Worm (Caenorhabditis elegans) whole organism, L1 larva: Measurements from ENCODE around the gene lin-14.

Source experiments
- C04F5.9 ChIP-seq: sonication (generic microtip); optimal IDR thresholded peaks from 2 replicates; lab custom pipeline; 2016; ENCODE audit warnings: missing genetic modification characterization, missing compliant biosample characterization
- C16A3.4 ChIP-seq: fragments of 150-350 bp; optimal IDR thresholded peaks from 2 replicates; lab custom pipeline; 2014; ENCODE audit warnings: missing biosample characterization, missing genetic modification characterization
- alr-1 ChIP-seq: fragments of 200-800 bp; sonication (Bioruptor generic); optimal IDR thresholded peaks from 2 replicates; lab custom pipeline; 2018; ENCODE audit warnings: borderline replicate concordance, mild to moderate bottlenecking, missing genetic modification characterization, missing compliant biosample characterization
- ama-1 ChIP-seq: fragments of 150-350 bp; optimal IDR thresholded peaks from 2 replicates; lab custom pipeline; 2014
- blmp-1 ChIP-seq: fragments of 150-350 bp; optimal IDR thresholded peaks from 2 replicates; lab custom pipeline; 2014; ENCODE audit warnings: missing biosample characterization, missing genetic modification characterization
- ceh-63 ChIP-seq: fragments of 200-800 bp; sonication (Bioruptor generic); optimal IDR thresholded peaks from 2 replicates; lab custom pipeline; 2018; ENCODE audit warnings: mild to moderate bottlenecking, missing genetic modification characterization, missing compliant biosample characterization
- ceh-88 ChIP-seq: fragments of 200-800 bp; sonication (Bioruptor generic); IDR thresholded peaks from 2 replicates; pipeline ENCODE4 v1.3.6; 2022; ENCODE audit warnings: missing genetic modification characterization, missing compliant biosample characterization
- dpl-1 ChIP-seq, 3 experiments: fragments of 150-350 bp in 2 of 3; sonication (generic microtip) in 1 of 3; optimal IDR thresholded peaks; 2 replicates each; lab custom pipeline; 2014 to 2017; ENCODE audit warnings: missing biosample characterization in 3 of 3, missing genetic modification characterization in 3 of 3, missing genetic modification reagents in 3 of 3
- dsc-1 ChIP-seq: sonication (generic microtip); optimal IDR thresholded peaks from 2 replicates; lab custom pipeline; 2016; ENCODE audit warnings: mild to moderate bottlenecking, missing genetic modification characterization, missing compliant biosample characterization
- efl-1 ChIP-seq, 4 experiments: fragments of 150-350 bp; optimal IDR thresholded peaks in 3 of 4; peaks in 1 of 4; 1 replicate in 1 of 4; 2 replicates in 3 of 4; lab custom pipeline; 2014; ENCODE audit warnings: missing biosample characterization in 2 of 4, missing genetic modification characterization in 2 of 4, missing genetic modification reagents in 2 of 4
- efl-3 ChIP-seq: fragments of 200-800 bp; sonication (Bioruptor generic); optimal IDR thresholded peaks from 2 replicates; lab custom pipeline; 2018; ENCODE audit warnings: mild to moderate bottlenecking, missing genetic modification characterization, missing compliant biosample characterization
- egl-13 ChIP-seq: sonication (generic microtip); optimal IDR thresholded peaks from 2 replicates; lab custom pipeline; 2016; ENCODE audit warnings: missing genotype, missing genetic modification reagents, missing genetic modification characterization, missing compliant biosample characterization
- elt-2 ChIP-seq: sonication (generic microtip); optimal IDR thresholded peaks from 2 replicates; lab custom pipeline; 2016; ENCODE audit warnings: missing genetic modification characterization, mild to moderate bottlenecking, inconsistent platforms, missing compliant biosample characterization, missing genetic modification reagents
- elt-3 ChIP-seq, 6 experiments: fragments of 150-350 bp in 1 of 6; sonication (generic microtip); optimal IDR thresholded peaks; 2 replicates each; lab custom pipeline; 2017 to 2018; ENCODE audit warnings: missing biosample characterization in 6 of 6, missing genetic modification characterization in 6 of 6, inconsistent platforms in 1 of 6
- fkh-10 ChIP-seq: sonication (generic microtip); optimal IDR thresholded peaks from 2 replicates; lab custom pipeline; 2017; ENCODE audit warnings: missing biosample characterization, missing genetic modification reagents, missing genetic modification characterization
- fkh-4 ChIP-seq: sonication (generic microtip); optimal IDR thresholded peaks from 2 replicates; lab custom pipeline; 2016; ENCODE audit warnings: missing compliant biosample characterization, missing genetic modification characterization, borderline replicate concordance
- fkh-8 ChIP-seq: sonication (generic microtip); optimal IDR thresholded peaks from 2 replicates; lab custom pipeline; 2016; ENCODE audit warnings: mild to moderate bottlenecking, missing genetic modification characterization, missing compliant biosample characterization
- hlh-17 ChIP-seq: fragments of 200-800 bp; sonication (Bioruptor generic); optimal IDR thresholded peaks from 2 replicates; lab custom pipeline; 2018; ENCODE audit warnings: missing genetic modification characterization, mild to moderate bottlenecking, missing compliant biosample characterization, moderate library complexity, borderline replicate concordance
- hlh-4 ChIP-seq: sonication (generic microtip); optimal IDR thresholded peaks from 2 replicates; lab custom pipeline; 2016; ENCODE audit warnings: mild to moderate bottlenecking, missing genetic modification characterization, missing compliant biosample characterization
- hpl-2 ChIP-seq: fragments of 150-350 bp; optimal IDR thresholded peaks from 2 replicates; lab custom pipeline; 2014; ENCODE audit warnings: missing biosample characterization, missing genetic modification reagents, missing genetic modification characterization
- isw-1 ChIP-seq: fragments of 200-800 bp; sonication (Bioruptor generic); IDR thresholded peaks from 2 replicates; pipeline ENCODE4 v1.3.6; 2022; ENCODE audit warnings: missing genetic modification characterization, missing compliant biosample characterization
- lin-13 ChIP-seq: fragments of 150-350 bp; optimal IDR thresholded peaks from 2 replicates; lab custom pipeline; 2014; ENCODE audit warnings: missing biosample characterization, missing genetic modification reagents, missing genetic modification characterization
- lin-14 ChIP-seq: fragments of 200-800 bp; sonication (Bioruptor generic); optimal IDR thresholded peaks from 2 replicates; lab custom pipeline; 2018; ENCODE audit warnings: mild to moderate bottlenecking, missing genetic modification characterization, moderate library complexity, missing compliant biosample characterization
- lin-15B ChIP-seq: fragments of 150-350 bp; sonication (generic microtip); optimal IDR thresholded peaks from 3 replicates; lab custom pipeline; 2014; ENCODE audit warnings: missing biosample characterization, missing genetic modification characterization
- lin-35 ChIP-seq, 2 experiments: fragments of 150-350 bp; optimal IDR thresholded peaks; 2 replicates each; lab custom pipeline; 2014; ENCODE audit warnings: missing biosample characterization in 2 of 2, missing genetic modification characterization in 2 of 2, missing genetic modification reagents in 2 of 2
- lin-39 ChIP-seq: fragments of 150-350 bp; optimal IDR thresholded peaks from 2 replicates; lab custom pipeline; 2014; ENCODE audit warnings: missing biosample characterization, missing genetic modification reagents, missing genetic modification characterization
- lir-3 ChIP-seq: sonication (generic microtip); optimal IDR thresholded peaks from 2 replicates; lab custom pipeline; 2016; ENCODE audit warnings: mild to moderate bottlenecking, missing genetic modification characterization, moderate library complexity, missing compliant biosample characterization; ENCODE audit not compliant: poor library complexity
- mdl-1 ChIP-seq, 2 experiments: fragments of 150-350 bp; optimal IDR thresholded peaks; 2 replicates each; lab custom pipeline; 2014 to 2017; ENCODE audit warnings: missing biosample characterization in 2 of 2, missing genetic modification characterization in 2 of 2, inconsistent platforms in 1 of 2
- nhr-12 ChIP-seq: sonication (generic microtip); optimal IDR thresholded peaks from 2 replicates; lab custom pipeline; 2017; ENCODE audit warnings: missing biosample characterization, missing genetic modification characterization
- nhr-20 ChIP-seq: sonication (generic microtip); optimal IDR thresholded peaks from 2 replicates; lab custom pipeline; 2016; ENCODE audit warnings: mild to moderate bottlenecking, missing genetic modification characterization, missing compliant biosample characterization
- nhr-76 ChIP-seq: sonication (generic microtip); optimal IDR thresholded peaks from 2 replicates; lab custom pipeline; 2017; ENCODE audit warnings: missing biosample characterization, missing genetic modification characterization
- nhr-84 ChIP-seq: sonication (generic microtip); optimal IDR thresholded peaks from 2 replicates; lab custom pipeline; 2017; ENCODE audit warnings: missing biosample characterization, missing genetic modification characterization
- nhr-90 ChIP-seq: sonication (generic microtip); optimal IDR thresholded peaks from 2 replicates; lab custom pipeline; 2016; ENCODE audit warnings: mild to moderate bottlenecking, missing genetic modification characterization, missing compliant biosample characterization; ENCODE audit not compliant: poor library complexity
- skn-1 ChIP-seq: fragments of 150-350 bp; optimal IDR thresholded peaks from 2 replicates; lab custom pipeline; 2014; ENCODE audit warnings: missing biosample characterization, missing genetic modification characterization
- snu-23 ChIP-seq: sonication (generic microtip); optimal IDR thresholded peaks from 2 replicates; lab custom pipeline; 2016; ENCODE audit warnings: missing genetic modification characterization, missing compliant biosample characterization
- tlp-1 ChIP-seq: fragments of 150-350 bp; optimal IDR thresholded peaks from 2 replicates; lab custom pipeline; 2014; ENCODE audit warnings: missing biosample characterization, missing genetic modification characterization
- unc-62 ChIP-seq: fragments of 150-350 bp; optimal IDR thresholded peaks from 2 replicates; lab custom pipeline; 2014; ENCODE audit warnings: missing biosample characterization, missing genetic modification reagents, missing genetic modification characterization
- unc-86 ChIP-seq: sonication (generic microtip); optimal IDR thresholded peaks from 2 replicates; lab custom pipeline; 2016; ENCODE audit warnings: missing genetic modification characterization, missing compliant biosample characterization
- unc-98 ChIP-seq: fragments of 200-800 bp; sonication (Bioruptor generic); IDR thresholded peaks from 2 replicates; pipeline ENCODE4 v1.3.6; 2022; ENCODE audit warnings: missing genetic modification characterization, missing compliant biosample characterization
- vab-15 ChIP-seq: sonication (generic microtip); optimal IDR thresholded peaks from 2 replicates; lab custom pipeline; 2017; ENCODE audit warnings: missing genotype, mild to moderate bottlenecking, missing genetic modification characterization, missing compliant biosample characterization
- ztf-11 ChIP-seq, 2 experiments: sonication (generic microtip); optimal IDR thresholded peaks; 2 replicates each; lab custom pipeline; 2016 to 2017; ENCODE audit warnings: missing genetic modification characterization in 2 of 2, missing biosample characterization in 1 of 2, missing compliant biosample characterization in 1 of 2
- ztf-4 ChIP-seq: fragments of 150-350 bp; optimal IDR thresholded peaks from 2 replicates; lab custom pipeline; 2014; ENCODE audit warnings: missing biosample characterization, missing genetic modification characterization

The lin-14 gene

ce11 chrX:11467320-11467732 lies 2.0 kb downstream of the lin-14 start (continued):
- TF ChIP-seq ztf-11 (tag; optimal IDR thresholded peaks at IDR 0.05; lab: Kevin White, UChicago) (peak in 1 of 2 experiments; percentile 38), nhr-20 (tag; lab: Kevin White, UChicago) (peak; percentile 46), C16A3.4 (tag; lab: Kevin White, UChicago) (peak; percentile 41), lin-13 (GFP tag; lab: Kevin White, UChicago) (peak; percentile 6), efl-1 (optimal IDR thresholded peaks at IDR 0.05; lab: Kevin White, UChicago) (peak; percentile 27 to 28), efl-1 (GFP tag; optimal IDR thresholded peaks at IDR 0.05 in 1 of 2; lab: Kevin White, UChicago) (peak in 1 of 2 experiments; percentile 89), fkh-4 (tag; lab: Kevin White, UChicago) (no peak), isw-1 (GFP tag; lab: Robert Waterston, UW) (no peak; the same call in none of the 2 replicates), skn-1 (tag; lab: Kevin White, UChicago) (peak; percentile 39), dpl-1 (GFP tag; optimal IDR thresholded peaks at IDR 0.05; lab: Kevin White, UChicago) (peak in 1 of 3 experiments; percentile 24), lin-35 (GFP tag; optimal IDR thresholded peaks at IDR 0.05; lab: Kevin White, UChicago) (peak; percentile 29 to 48), snu-23 (GFP tag; lab: Kevin White, UChicago) (peak; percentile 69), fkh-10 (GFP tag; lab: Kevin White, UChicago) (peak; percentile 97), hlh-17 (GFP tag; lab: Kevin White, UChicago) (no peak), dsc-1 (tag; lab: Kevin White, UChicago) (peak; percentile 83), vab-15 (tag; lab: Kevin White, UChicago) (peak; percentile 31), mdl-1 (tag; optimal IDR thresholded peaks at IDR 0.05; lab: Kevin White, UChicago) (peak in 1 of 2 experiments; percentile 78), fkh-8 (tag; lab: Kevin White, UChicago) (peak; percentile 88)

ce11 chrX:11468814-11469213 lies 3.5 kb downstream of the lin-14 start:
- TF ChIP-seq lin-14 (GFP tag; lab: Kevin White, UChicago) (peak; percentile 18), lin-15B (no peak)

- TF ChIP-seq dpl-1 (GFP tag; optimal IDR thresholded peaks at IDR 0.05; lab: Kevin White, UChicago) (no peak), lin-14 (GFP tag; lab: Kevin White, UChicago) (peak; percentile 49), lin-35 (GFP tag; optimal IDR thresholded peaks at IDR 0.05; lab: Kevin White, UChicago) (peak in 1 of 2 experiments; percentile 36), dsc-1 (tag; lab: Kevin White, UChicago) (no peak), hpl-2 (no peak), elt-2 (tag; lab: Kevin White, UChicago) (peak; percentile 15), mdl-1 (tag; optimal IDR thresholded peaks at IDR 0.05; lab: Kevin White, UChicago) (peak in 1 of 2 experiments; percentile 26)
Measured at ce11 chrX:11469600-11469999, 4.2 kb downstream of the lin-14 start.

ce11 chrX:11471409-11471808 lies 6.0 kb downstream of the lin-14 start:
- TF ChIP-seq blmp-1 (tag; lab: Kevin White, UChicago): peak; percentile 9
- no peak for TF ChIP-seq ceh-88 (GFP tag; lab: Robert Waterston, UW)
- peak in 1 of 6 experiments; percentile 20 for TF ChIP-seq elt-3 (tag; optimal IDR thresholded peaks at IDR 0.05; lab: Kevin White, UChicago)
- no peak for TF ChIP-seq nhr-76 (tag; lab: Kevin White, UChicago)
- TF ChIP-seq lin-35 (GFP tag; optimal IDR thresholded peaks at IDR 0.05; lab: Kevin White, UChicago): peak in 1 of 2 experiments; percentile 22

ce11 chrX:11471893-11472292 lies 6.5 kb downstream of the lin-14 start:
- TF ChIP-seq tlp-1: no peak
- TF ChIP-seq C16A3.4 (tag; lab: Kevin White, UChicago): no peak
- no peak for TF ChIP-seq unc-98 (GFP tag; lab: Robert Waterston, UW)
- TF ChIP-seq lin-39 (tag; lab: Kevin White, UChicago): no peak
- TF ChIP-seq nhr-12 (tag; lab: Kevin White, UChicago): no peak
- no peak for TF ChIP-seq alr-1 (tag; lab: Kevin White, UChicago)
- TF ChIP-seq ceh-63 (GFP tag; lab: Kevin White, UChicago): no peak
- peak; percentile 51 for TF ChIP-seq unc-86
- TF ChIP-seq ama-1: no peak
- TF ChIP-seq ztf-11 (tag; optimal IDR thresholded peaks at IDR 0.05; lab: Kevin White, UChicago): no peak
- TF ChIP-seq nhr-90 (tag; lab: Kevin White, UChicago): no peak
- TF ChIP-seq lir-3 (tag; lab: Kevin White, UChicago): no peak
- no peak for TF ChIP-seq efl-3 (GFP tag; lab: Kevin White, UChicago)
- no peak for TF ChIP-seq hlh-4 (tag; lab: Kevin White, UChicago)
- peak; percentile 24 for TF ChIP-seq egl-13 (tag; lab: Kevin White, UChicago)
- peak; percentile 29 for TF ChIP-seq ztf-4
- TF ChIP-seq efl-1 (optimal IDR thresholded peaks at IDR 0.05; lab: Kevin White, UChicago): no peak
- peak; percentile 8 to 91 for TF ChIP-seq efl-1 (GFP tag; optimal IDR thresholded peaks at IDR 0.05 in 1 of 2; lab: Kevin White, UChicago)
- TF ChIP-seq nhr-84: no peak
- TF ChIP-seq C04F5.9 (tag; lab: Kevin White, UChicago): no peak
- TF ChIP-seq unc-62 (GFP tag; lab: Kevin White, UChicago): no peak
